Fruit fly (Drosophila melanogaster): ENCODE measurements around the gene Arp5.
A peak's percentile ranks its signal among the peaks of the same experiment; 100 is the strongest.

Arp5 gene

dm6 chr3R:18226043-18226808 is 40.9 kb downstream of the Arp5 start, which contains the start of the genes CG7168 and Mdh2 (continued):
- TF ChIP-seq CG17829 (tag; optimal IDR thresholded peaks at IDR 0.05) (peak; percentile 31), gem (tag; optimal IDR thresholded peaks at IDR 0.05) (no peak), caup (GFP tag; optimal IDR thresholded peaks at IDR 0.05; ENCODE audit: severe bottlenecking) (peak; percentile 9), BEAF-32 (GFP tag; optimal IDR thresholded peaks at IDR 0.05) (peak; percentile 81), Tbp (GFP tag; optimal IDR thresholded peaks at IDR 0.05) (no peak), pan (optimal IDR thresholded peaks at IDR 0.05) (no peak), pan (GFP tag; optimal IDR thresholded peaks at IDR 0.05 in 1 of 2, IDR thresholded peaks at IDR 0.05 in 1 of 2) (peak in 1 of 2 experiments; percentile 18), Dfd (GFP tag; optimal IDR thresholded peaks at IDR 0.05) (no peak), tap (tag; optimal IDR thresholded peaks at IDR 0.05) (no peak), toy (GFP tag; IDR thresholded peaks at IDR 0.05) (no peak), Nf-YC (tag; optimal IDR thresholded peaks at IDR 0.05) (peak; percentile 83), slp2 (GFP tag; optimal IDR thresholded peaks at IDR 0.05) (no peak), CG14050 (GFP tag; IDR thresholded peaks at IDR 0.05) (no peak), CG10147 (GFP tag; optimal IDR thresholded peaks at IDR 0.05) (no peak), mam (GFP tag; optimal IDR thresholded peaks at IDR 0.05) (no peak), CG2120 (GFP tag; optimal IDR thresholded peaks at IDR 0.05) (peak; percentile 14), CG4360 (GFP tag; IDR thresholded peaks at IDR 0.05) (peak; percentile 92), CG13894 (tag; optimal IDR thresholded peaks at IDR 0.05) (no peak), lola (GFP tag; optimal IDR thresholded peaks at IDR 0.05) (no peak), Oaz (GFP tag; IDR thresholded peaks at IDR 0.05) (no peak), jigr1 (GFP tag; IDR thresholded peaks at IDR 0.05) (no peak), pum (GFP tag; optimal IDR thresholded peaks at IDR 0.05) (no peak), sisA (GFP tag; IDR thresholded peaks at IDR 0.05) (no peak), Myb (GFP tag; optimal IDR thresholded peaks at IDR 0.05) (peak; percentile 53), dan (GFP tag; IDR thresholded peaks at IDR 0.05) (no peak), CG12104 (GFP tag; optimal IDR thresholded peaks at IDR 0.05) (no peak), Aef1 (GFP tag; IDR thresholded peaks at IDR 0.05) (peak; percentile 11; the same call in 1 of the 3 replicates), Dbx (GFP tag; IDR thresholded peaks at IDR 0.05) (no peak), CG7271 (tag; optimal IDR thresholded peaks at IDR 0.05) (no peak), CG7839 (tag; optimal IDR thresholded peaks at IDR 0.05) (no peak), bab2 (GFP tag; optimal IDR thresholded peaks at IDR 0.05) (no peak), D19A (tag; optimal IDR thresholded peaks at IDR 0.05) (no peak), corto (GFP tag; optimal IDR thresholded peaks at IDR 0.05) (no peak), CG10462 (GFP tag; optimal IDR thresholded peaks at IDR 0.05) (no peak), CG33557 (GFP tag; optimal IDR thresholded peaks at IDR 0.05) (no peak), HHEX (GFP tag; optimal IDR thresholded peaks at IDR 0.05) (no peak), Dp (GFP tag; optimal IDR thresholded peaks at IDR 0.05) (peak; percentile 76), CG3847 (GFP tag; IDR thresholded peaks at IDR 0.05) (no peak), CG10209 (GFP tag; optimal IDR thresholded peaks at IDR 0.05) (no peak), CG4854 (GFP tag; optimal IDR thresholded peaks at IDR 0.05) (no peak), yki (optimal IDR thresholded peaks at IDR 0.05) (no peak), fd102C (GFP tag; optimal IDR thresholded peaks at IDR 0.05) (no peak), Ada2b (GFP tag; IDR thresholded peaks at IDR 0.05) (no peak), CG12236 (GFP tag; optimal IDR thresholded peaks at IDR 0.05) (no peak), Ptx1 (GFP tag; IDR thresholded peaks at IDR 0.05) (no peak), CG4617 (GFP tag; optimal IDR thresholded peaks at IDR 0.05; ENCODE audit: borderline replicate concordance) (peak; percentile 30), CG17802 (tag; optimal IDR thresholded peaks at IDR 0.05) (no peak), kay (GFP tag; optimal IDR thresholded peaks at IDR 0.05) (no peak), pfk (GFP tag; optimal IDR thresholded peaks at IDR 0.05) (no peak), peb (GFP tag; IDR thresholded peaks at IDR 0.05) (no peak)
